Worm (Caenorhabditis elegans): ENCODE data around the gene W06G6.15.
A peak's percentile ranks its signal among the peaks of the same experiment; 100 is the strongest.

W06G6.15 gene

DNA sequence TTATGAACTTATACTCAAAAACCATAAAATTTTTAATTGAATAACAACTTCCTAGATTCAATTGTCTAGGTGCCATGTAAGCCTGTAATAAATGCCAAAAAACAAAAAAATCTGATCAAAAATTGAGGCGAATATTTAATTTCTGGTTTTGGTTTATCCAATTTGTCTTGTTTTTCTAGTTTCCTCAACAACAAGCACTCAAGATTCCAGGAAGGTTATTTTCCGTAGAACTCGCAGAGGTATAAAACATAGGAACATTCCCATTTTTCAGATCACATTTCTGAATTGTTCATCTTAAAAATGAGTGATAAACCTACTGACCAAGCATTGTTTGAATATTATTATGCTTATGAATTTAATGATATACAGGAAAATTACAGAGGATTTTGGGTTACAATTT is 42.8 kb downstream of the W06G6.15 start, which contains the start of gene srw-41:
Gene srw-41, plus strand, starts transcription at position 301 of the 400 bp plus-strand sequence.
- TF ChIP-seq fkh-8 (tag; optimal IDR thresholded peaks at IDR 0.05): no peak
- no peak for TF ChIP-seq blmp-1 (tag; optimal IDR thresholded peaks at IDR 0.05)
- no peak for TF ChIP-seq nhr-76 (tag; optimal IDR thresholded peaks at IDR 0.05)
- TF ChIP-seq swsn-7 (tag; optimal IDR thresholded peaks at IDR 0.05): no peak
- no peak for TF ChIP-seq nhr-85 (tag)
- no peak for TF ChIP-seq efl-3 (GFP tag; optimal IDR thresholded peaks at IDR 0.05)
- no peak for TF ChIP-seq zip-4 (GFP tag; optimal IDR thresholded peaks at IDR 0.05)
- no peak for TF ChIP-seq lsy-2 (tag; optimal IDR thresholded peaks at IDR 0.05)
- no peak for TF ChIP-seq nhr-47 (tag; optimal IDR thresholded peaks at IDR 0.05)

ce11 chrV:16699752-16700259 is 45.5 kb downstream of the W06G6.15 start, which contains the start of gene Y70C5C.1:
Gene Y70C5C.1 (plus strand): TSS chrV:16700209.
- TF ChIP-seq efl-1 (optimal IDR thresholded peaks at IDR 0.05): no peak
- TF ChIP-seq efl-1 (GFP tag; optimal IDR thresholded peaks at IDR 0.05 in 1 of 2): peak in 1 of 2 experiments; percentile 85
- no peak for TF ChIP-seq hpl-2 (GFP tag; optimal IDR thresholded peaks at IDR 0.05)

- no peak for TF ChIP-seq efl-1 (optimal IDR thresholded peaks at IDR 0.05)
- no peak for TF ChIP-seq efl-1 (GFP tag; optimal IDR thresholded peaks at IDR 0.05 in 1 of 2)
- no peak for TF ChIP-seq tbx-2 (tag; optimal IDR thresholded peaks at IDR 0.05)
- TF ChIP-seq lir-3 (tag; optimal IDR thresholded peaks at IDR 0.05; ENCODE audit: poor library complexity): no peak
- no peak for TF ChIP-seq ztf-4 (tag; optimal IDR thresholded peaks at IDR 0.05)
- TF ChIP-seq mdl-1 (tag; optimal IDR thresholded peaks at IDR 0.05): no peak
- no peak for TF ChIP-seq lin-15B (tag; optimal IDR thresholded peaks at IDR 0.05)
- no peak for TF ChIP-seq aly-2 (tag; optimal IDR thresholded peaks at IDR 0.05)
- no peak for TF ChIP-seq unc-62 (GFP tag; optimal IDR thresholded peaks at IDR 0.05)
- TF ChIP-seq C04F5.9 (tag; optimal IDR thresholded peaks at IDR 0.05): no peak
- TF ChIP-seq nhr-47 (tag; optimal IDR thresholded peaks at IDR 0.05): no peak
- TF ChIP-seq unc-130 (tag; optimal IDR thresholded peaks at IDR 0.05): no peak
- TF ChIP-seq xbp-1 (tag; optimal IDR thresholded peaks at IDR 0.05): no peak
- TF ChIP-seq zip-4 (GFP tag; optimal IDR thresholded peaks at IDR 0.05): no peak
- no peak for TF ChIP-seq alr-1 (tag; optimal IDR thresholded peaks at IDR 0.05; ENCODE audit: borderline replicate concordance)
These were observed 52.2 kb downstream of the W06G6.15 start, which contains the start of gene clec-9 for ce11 chrV:16706549-16706948. Gene clec-9 (minus strand): TSS chrV:16706649.

Measured in whole organism, L1 larva.